Worm (Caenorhabditis elegans) whole organism, midembryonic: ENCODE results near the gene F13D12.5.

Source experiments
- flt-1 ChIP-seq: fragments of 200-800 bp; sonication (Bioruptor generic); IDR thresholded peaks from 2 replicates; pipeline ENCODE4 v1.3.6; 2022; ENCODE audit warnings: missing genetic modification characterization, missing compliant biosample characterization
- ztf-29 ChIP-seq: fragments of 200-800 bp; sonication (Bioruptor generic); IDR thresholded peaks from 2 replicates; pipeline ENCODE4 v1.3.6; 2022; ENCODE audit warnings: missing genetic modification reagents, missing genetic modification characterization, missing compliant biosample characterization

- TF ChIP-seq flt-1 (GFP tag; lab: Robert Waterston, UW) (peak; percentile 61; the same call in 1 of the 2 replicates), ztf-29 (no peak)
These were observed 23.0 kb downstream of the F13D12.5 start for ce11 chrII:11749490-11750172.
